Worm (Caenorhabditis elegans) whole organism, L1 larva: ENCODE results near the gene C07A4.3.

ENCODE experiments used
- aly-2 ChIP-seq: fragments of 150-350 bp; optimal IDR thresholded peaks from 2 replicates; lab custom pipeline; 2014; ENCODE audit warnings: missing biosample characterization, missing genetic modification characterization
- fos-1 ChIP-seq: fragments of 150-350 bp; optimal IDR thresholded peaks from 2 replicates; lab custom pipeline; 2014; ENCODE audit warnings: missing biosample characterization, missing genetic modification characterization
- nhr-85 ChIP-seq: sonication (generic microtip); peaks from one replicate; lab custom pipeline; 2016; ENCODE audit warnings: missing genetic modification characterization, inconsistent platforms, missing compliant biosample characterization
- snpc-4 ChIP-seq: fragments of 150-350 bp; optimal IDR thresholded peaks from 2 replicates; lab custom pipeline; 2014; ENCODE audit warnings: missing biosample characterization, missing genetic modification characterization
- ztf-11 ChIP-seq, 2 experiments: sonication (generic microtip); optimal IDR thresholded peaks; 2 replicates each; lab custom pipeline; 2016 to 2017; ENCODE audit warnings: missing genetic modification characterization in 2 of 2, missing biosample characterization in 1 of 2, missing compliant biosample characterization in 1 of 2

DNA sequence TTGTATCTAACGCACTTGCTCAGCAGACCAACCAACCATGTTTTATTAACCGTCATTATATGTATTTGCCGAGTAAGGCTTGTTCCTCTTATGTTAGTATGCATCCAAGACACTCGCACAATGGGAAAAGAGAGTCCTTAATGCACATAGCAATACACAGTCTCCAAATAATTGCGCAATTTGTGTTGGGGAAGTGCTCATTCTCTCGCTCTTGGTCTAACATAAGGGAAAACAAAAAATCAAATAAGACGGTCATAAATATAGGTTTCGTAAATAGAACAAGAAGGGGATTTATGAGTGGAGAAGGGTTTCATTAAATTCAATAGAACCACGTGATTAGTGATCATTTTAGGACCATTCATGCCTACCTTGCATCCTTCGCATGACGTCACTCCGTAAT lies 28.7 kb downstream of the C07A4.3 start:
- TF ChIP-seq aly-2 (tag; lab: Kevin White, UChicago) (no peak), fos-1 (tag; lab: Kevin White, UChicago) (no peak), snpc-4 (tag; lab: Kevin White, UChicago) (no peak), ztf-11 (tag; optimal IDR thresholded peaks at IDR 0.05; lab: Kevin White, UChicago) (no peak), nhr-85 (tag; lab: Kevin White, UChicago) (no peak)
